Fruit fly (Drosophila melanogaster) whole organism, embryonic: ENCODE results near the gene orb.

Experiments used
- BEAF-32 ChIP-seq: fragments of 200-800 bp; sonication (Bioruptor generic); optimal IDR thresholded peaks from 3 replicates; lab custom pipeline; 2017; ENCODE audit warnings: missing biosample characterization, missing genetic modification characterization, mild to moderate bottlenecking, moderate library complexity, missing genetic modification reagents
- CG11093 ChIP-seq: fragments of 200-800 bp; sonication (Bioruptor generic); IDR thresholded peaks from 3 replicates; pipeline ENCODE4 v1.3.6; 2022; ENCODE audit warnings: missing biosample characterization, missing genetic modification characterization
- CG17361 ChIP-seq: fragments of 200-800 bp; sonication (Bioruptor generic); IDR thresholded peaks from 3 replicates; pipeline ENCODE4 v1.3.6; 2022; ENCODE audit warnings: missing biosample characterization, missing genetic modification characterization
- CG1792 ChIP-seq: fragments of 200-800 bp; sonication (Bioruptor generic); optimal IDR thresholded peaks from 2 replicates; lab custom pipeline; 2016; ENCODE audit warnings: missing biosample characterization, missing genetic modification characterization
- CG32767 ChIP-seq: fragments of 200-800 bp; sonication (Bioruptor generic); IDR thresholded peaks from 2 replicates; pipeline ENCODE4 v1.3.6; 2022; ENCODE audit warnings: missing biosample characterization, missing genetic modification characterization
- CG3407 ChIP-seq: fragments of 200-800 bp; sonication (Bioruptor generic); optimal IDR thresholded peaks from 2 replicates; lab custom pipeline; 2018; ENCODE audit warnings: missing biosample characterization, mild to moderate bottlenecking, missing genetic modification characterization
- CG4360 ChIP-seq: fragments of 200-800 bp; sonication (Bioruptor generic); IDR thresholded peaks from 2 replicates; pipeline ENCODE4 v1.3.6; 2022; ENCODE audit warnings: missing biosample characterization, missing genetic modification characterization
- CG6654 ChIP-seq: fragments of 200-800 bp; sonication (Bioruptor generic); optimal IDR thresholded peaks from 2 replicates; lab custom pipeline; 2017; ENCODE audit warnings: missing biosample characterization, mild to moderate bottlenecking, missing genetic modification characterization
- CG6689 ChIP-seq: fragments of 200-800 bp; sonication (Bioruptor generic); IDR thresholded peaks from 2 replicates; pipeline ENCODE4 v1.3.6; 2022; ENCODE audit warnings: missing biosample characterization, missing genetic modification characterization
- CG8359 ChIP-seq: fragments of 200-800 bp; sonication (Bioruptor generic); optimal IDR thresholded peaks from 2 replicates; lab custom pipeline; 2017; ENCODE audit warnings: missing biosample characterization, mild to moderate bottlenecking, missing genetic modification characterization, borderline replicate concordance
- CG8388 ChIP-seq: fragments of 200-800 bp; sonication (Bioruptor generic); optimal IDR thresholded peaks from 2 replicates; lab custom pipeline; 2019; ENCODE audit warnings: missing biosample characterization, mild to moderate bottlenecking, missing genetic modification characterization, moderate library complexity
- CG9437 ChIP-seq: fragments of 200-800 bp; sonication (Bioruptor generic); optimal IDR thresholded peaks from 2 replicates; lab custom pipeline; 2018; ENCODE audit warnings: missing biosample characterization, mild to moderate bottlenecking, missing genetic modification characterization
- CHES-1-like ChIP-seq: fragments of 200-800 bp; sonication (Bioruptor generic); optimal IDR thresholded peaks from 2 replicates; lab custom pipeline; 2016; ENCODE audit warnings: missing biosample characterization, missing genetic modification characterization
- Camta ChIP-seq: fragments of 200-800 bp; sonication (Bioruptor generic); optimal IDR thresholded peaks from 2 replicates; lab custom pipeline; 2016; ENCODE audit warnings: missing biosample characterization, missing genetic modification characterization
- D19A ChIP-seq: fragments of 200-800 bp; optimal IDR thresholded peaks from 3 replicates; lab custom pipeline; 2019; ENCODE audit warnings: missing biosample characterization, mild to moderate bottlenecking, missing genetic modification characterization, moderate library complexity
- Dbx ChIP-seq: fragments of 200-800 bp; sonication (Bioruptor generic); IDR thresholded peaks from 3 replicates; pipeline ENCODE4 v1.3.6; 2022; ENCODE audit warnings: missing biosample characterization, missing genetic modification characterization
- Drgx ChIP-seq: fragments of 200-800 bp; sonication (Bioruptor generic); IDR thresholded peaks from 2 replicates; pipeline ENCODE4 v1.3.6; 2022; ENCODE audit warnings: missing biosample characterization, missing genetic modification characterization
- HHEX ChIP-seq: fragments of 200-800 bp; sonication (Bioruptor generic); optimal IDR thresholded peaks from 3 replicates; lab custom pipeline; 2017; ENCODE audit warnings: missing biosample characterization, mild to moderate bottlenecking, missing genetic modification characterization, missing genetic modification reagents
- Myb ChIP-seq: fragments of 200-800 bp; sonication (Bioruptor generic); optimal IDR thresholded peaks from 2 replicates; lab custom pipeline; 2016; ENCODE audit warnings: missing biosample characterization, missing genetic modification characterization
- NK7.1 ChIP-seq: fragments of 200-800 bp; sonication (Bioruptor generic); optimal IDR thresholded peaks from 3 replicates; lab custom pipeline; 2016; ENCODE audit warnings: missing biosample characterization, missing genetic modification characterization
- Nf-YA ChIP-seq: fragments of 200-800 bp; sonication (Bioruptor generic); IDR thresholded peaks from 2 replicates; pipeline ENCODE4 v1.3.6; 2022; ENCODE audit warnings: missing biosample characterization, missing genetic modification characterization
- Opbp ChIP-seq: fragments of 200-800 bp; sonication (Bioruptor generic); IDR thresholded peaks from 3 replicates; pipeline ENCODE4 v1.3.6; 2022; ENCODE audit warnings: missing biosample characterization, missing genetic modification characterization; ENCODE audit not compliant: partially characterized antibody
- Scr ChIP-seq: fragments of 200-800 bp; sonication (Bioruptor generic); IDR thresholded peaks from 2 replicates; pipeline ENCODE4 v1.3.6; 2022; ENCODE audit warnings: missing biosample characterization, missing genetic modification characterization; ENCODE audit not compliant: partially characterized antibody
- az2 ChIP-seq: fragments of 200-800 bp; sonication (Bioruptor generic); optimal IDR thresholded peaks from 3 replicates; lab custom pipeline; 2016; ENCODE audit warnings: missing biosample characterization, missing genetic modification characterization
- bbx ChIP-seq: fragments of 200-800 bp; sonication (Bioruptor generic); IDR thresholded peaks from 2 replicates; pipeline ENCODE4 v1.3.6; 2022; ENCODE audit warnings: missing biosample characterization, missing genetic modification characterization; ENCODE audit not compliant: partially characterized antibody
- br ChIP-seq: fragments of >200 bp; optimal IDR thresholded peaks from 2 replicates; lab custom pipeline; 2017
- bsh ChIP-seq, 2 experiments: fragments of 200-800 bp; sonication (Bioruptor generic); optimal IDR thresholded peaks; 2 replicates each; lab custom pipeline; 2017 to 2018; ENCODE audit warnings: mild to moderate bottlenecking in 2 of 2, missing biosample characterization in 2 of 2, missing genetic modification characterization in 2 of 2, moderate library complexity in 1 of 2
- chif ChIP-seq, 2 experiments: fragments of 200-800 bp; sonication (Bioruptor generic); optimal IDR thresholded peaks; 3 replicates each; lab custom pipeline; 2016; ENCODE audit warnings: missing biosample characterization in 2 of 2, missing genetic modification characterization in 2 of 2
- cwo ChIP-seq: fragments of 200-800 bp; sonication (Bioruptor generic); optimal IDR thresholded peaks from 3 replicates; lab custom pipeline; 2017; ENCODE audit warnings: missing biosample characterization, missing genetic modification characterization, mild to moderate bottlenecking, moderate library complexity, missing genetic modification reagents
- dm ChIP-seq: fragments of 200-800 bp; sonication (Bioruptor generic); optimal IDR thresholded peaks from 3 replicates; lab custom pipeline; 2016; ENCODE audit warnings: missing biosample characterization, missing genetic modification characterization
- dmrt99B ChIP-seq: fragments of 200-800 bp; sonication (Bioruptor generic); optimal IDR thresholded peaks from 2 replicates; lab custom pipeline; 2018; ENCODE audit warnings: missing biosample characterization, mild to moderate bottlenecking, missing genetic modification characterization, moderate library complexity
- fru ChIP-seq: fragments of >200 bp; optimal IDR thresholded peaks from 2 replicates; lab custom pipeline; 2017
- gsb ChIP-seq: fragments of 200-800 bp; sonication (Bioruptor generic); IDR thresholded peaks from 2 replicates; pipeline ENCODE4 v1.3.6; 2022; ENCODE audit warnings: missing biosample characterization, missing genetic modification characterization
- jing ChIP-seq: fragments of 200-800 bp; sonication (Bioruptor generic); optimal IDR thresholded peaks from 2 replicates; lab custom pipeline; 2018; ENCODE audit warnings: missing biosample characterization, mild to moderate bottlenecking, missing genetic modification characterization
- knrl ChIP-seq: fragments of 200-800 bp; sonication (Bioruptor generic); IDR thresholded peaks from 3 replicates; pipeline ENCODE4 v1.3.6; 2022; ENCODE audit warnings: missing biosample characterization, missing genetic modification characterization; ENCODE audit not compliant: partially characterized antibody
- lilli ChIP-seq: fragments of 200-800 bp; sonication (Bioruptor generic); optimal IDR thresholded peaks from 3 replicates; lab custom pipeline; 2016; ENCODE audit warnings: missing biosample characterization, missing genetic modification characterization
- lola ChIP-seq, 3 experiments: fragments of >200 bp in 2 of 3; fragments of 200-800 bp in 1 of 3; sonication (Bioruptor generic) in 1 of 3; optimal IDR thresholded peaks; 2 replicates each; lab custom pipeline; 2017 to 2019; ENCODE audit warnings: missing biosample characterization in 3 of 3, missing genetic modification characterization in 3 of 3, mild to moderate bottlenecking in 1 of 3, moderate library complexity in 1 of 3
- nerfin-1 ChIP-seq: fragments of 200-800 bp; sonication (Bioruptor generic); optimal IDR thresholded peaks from 3 replicates; lab custom pipeline; 2019; ENCODE audit warnings: missing biosample characterization, mild to moderate bottlenecking, missing genetic modification characterization, moderate library complexity
- phol ChIP-seq: fragments of 200-800 bp; sonication (Bioruptor generic); optimal IDR thresholded peaks from 3 replicates; lab custom pipeline; 2018; ENCODE audit warnings: missing biosample characterization, mild to moderate bottlenecking, missing genetic modification characterization, moderate library complexity
- pita ChIP-seq: fragments of 200-800 bp; sonication (Bioruptor generic); optimal IDR thresholded peaks from 2 replicates; lab custom pipeline; 2017; ENCODE audit warnings: missing biosample characterization, mild to moderate bottlenecking, missing genetic modification characterization
- pum ChIP-seq: fragments of 200-800 bp; sonication (Bioruptor generic); optimal IDR thresholded peaks from 2 replicates; lab custom pipeline; 2016; ENCODE audit warnings: missing biosample characterization, missing genetic modification characterization
- repo ChIP-seq: fragments of 200-800 bp; sonication (Bioruptor generic); optimal IDR thresholded peaks from 2 replicates; lab custom pipeline; 2016; ENCODE audit warnings: missing biosample characterization, missing genetic modification characterization
- sc ChIP-seq, 3 experiments: fragments of >200 bp in 2 of 3; fragments of 200-800 bp in 1 of 3; sonication (Bioruptor generic) in 1 of 3; optimal IDR thresholded peaks; 2 replicates in 2 of 3; 3 replicates in 1 of 3; lab custom pipeline; 2017; ENCODE audit warnings: mild to moderate bottlenecking in 1 of 3, missing biosample characterization in 1 of 3, missing genetic modification characterization in 1 of 3, missing genetic modification reagents in 1 of 3
- sr ChIP-seq: fragments of 200-800 bp; sonication (Bioruptor generic); IDR thresholded peaks from 3 replicates; pipeline ENCODE4 v1.3.6; 2022; ENCODE audit warnings: missing biosample characterization, missing genetic modification characterization
- tgo ChIP-seq: fragments of 200-800 bp; sonication (Bioruptor generic); IDR thresholded peaks from 3 replicates; pipeline ENCODE4 v1.3.6; 2022; ENCODE audit warnings: missing biosample characterization, missing genetic modification characterization
- tio ChIP-seq: fragments of 200-800 bp; sonication (Bioruptor generic); optimal IDR thresholded peaks from 2 replicates; lab custom pipeline; 2017; ENCODE audit warnings: missing biosample characterization, missing genetic modification characterization, inconsistent platforms
- unc-4 ChIP-seq: fragments of 200-800 bp; sonication (Bioruptor generic); IDR thresholded peaks from 2 replicates; pipeline ENCODE4 v1.3.6; 2022; ENCODE audit warnings: missing biosample characterization, missing genetic modification characterization; ENCODE audit not compliant: partially characterized antibody
- vvl ChIP-seq: fragments of 200-800 bp; sonication (Bioruptor generic); IDR thresholded peaks from 2 replicates; pipeline ENCODE4 v1.3.6; 2022; ENCODE audit warnings: missing biosample characterization, missing genetic modification characterization

The orb gene

DNA sequence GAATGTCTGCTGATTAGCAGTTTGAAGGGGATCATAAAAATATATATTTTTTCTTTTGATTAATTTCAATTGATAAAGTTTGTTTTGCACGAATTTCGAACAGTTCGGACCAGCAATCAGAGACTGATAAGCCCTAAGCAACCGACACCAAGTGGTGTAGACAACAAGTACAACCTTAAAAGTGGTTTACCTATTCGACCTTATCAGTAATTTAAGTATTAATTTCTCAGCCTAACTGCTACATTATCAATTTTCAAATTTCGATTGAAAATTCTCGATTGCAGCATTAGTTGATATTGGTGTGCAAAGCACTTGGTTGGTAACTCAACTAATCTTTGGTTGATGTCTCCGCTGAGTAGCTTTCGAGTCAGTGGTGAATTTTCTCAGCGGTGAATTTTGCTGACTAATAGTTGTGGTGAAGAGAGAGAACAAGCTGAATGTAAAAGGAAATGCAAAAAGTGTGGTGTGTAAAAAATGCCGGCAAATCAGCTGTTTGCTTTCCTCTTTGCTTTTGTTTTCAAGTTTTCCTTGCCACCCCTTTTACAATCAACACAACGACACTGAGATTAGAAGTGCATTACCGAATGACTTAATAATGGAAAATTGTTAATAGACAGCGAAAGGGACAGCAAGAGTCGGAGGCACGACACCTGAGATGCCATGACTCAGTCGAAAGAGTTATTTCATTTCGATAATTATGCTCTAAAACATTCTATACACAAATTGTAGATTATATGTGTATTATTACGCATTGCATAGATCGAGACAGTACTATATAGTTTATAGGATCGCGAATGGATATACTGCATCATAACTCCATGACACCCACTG is 65.8 kb downstream of the orb start (continued):
- no peak for TF ChIP-seq CG1792 (GFP tag; lab: Kevin White, UChicago)
- TF ChIP-seq gsb, result no peak
- TF ChIP-seq dm (GFP tag; lab: Kevin White, UChicago), result no peak
- no peak for TF ChIP-seq CG17361
- TF ChIP-seq lilli (GFP tag; lab: Kevin White, UChicago), result peak; percentile 7
- no peak for TF ChIP-seq CG6689
- peak; percentile 40; the same call in 1 of the 3 replicates for TF ChIP-seq Dbx (GFP tag; lab: Robert Waterston, UW)
- peak; percentile 54; the same call in 1 of the 2 replicates for TF ChIP-seq unc-4 (GFP tag; lab: Robert Waterston, UW)
- TF ChIP-seq nerfin-1, result peak; percentile 37
- no peak for TF ChIP-seq D19A (tag; lab: Kevin White, UChicago)
- TF ChIP-seq phol (tag; lab: Kevin White, UChicago), result no peak
- TF ChIP-seq chif (GFP tag; optimal IDR thresholded peaks at IDR 0.05; lab: Kevin White, UChicago), result no peak
- TF ChIP-seq fru (lab: Kevin White, UChicago), result no peak
- no peak for TF ChIP-seq az2
- TF ChIP-seq CG4360 (GFP tag; lab: Robert Waterston, UW), result no peak
- TF ChIP-seq CG8388 (GFP tag; lab: Kevin White, UChicago), result no peak
- no peak for TF ChIP-seq CG11093 (GFP tag; lab: Robert Waterston, UW)
- no peak for TF ChIP-seq tio
- TF ChIP-seq CG8359 (GFP tag; lab: Kevin White, UChicago), result no peak
- peak; percentile 48 for TF ChIP-seq bbx (GFP tag; lab: Robert Waterston, UW)
- TF ChIP-seq tgo (GFP tag; lab: Robert Waterston, UW), result no peak
- TF ChIP-seq vvl, result peak; percentile 24; the same call in 1 of the 2 replicates
- no peak for TF ChIP-seq pum (GFP tag; lab: Kevin White, UChicago)
- TF ChIP-seq lola (GFP tag; optimal IDR thresholded peaks at IDR 0.05; lab: Kevin White, UChicago), result no peak
- no peak for TF ChIP-seq sr (GFP tag; lab: Robert Waterston, UW)
- peak; percentile 30; the same call in 1 of the 3 replicates for TF ChIP-seq Opbp (GFP tag; lab: Robert Waterston, UW)
- no peak for TF ChIP-seq CG32767 (GFP tag; lab: Robert Waterston, UW)
- peak; percentile 92 for TF ChIP-seq pita
- peak in 1 of 2 experiments; percentile 6 for TF ChIP-seq bsh (GFP tag; optimal IDR thresholded peaks at IDR 0.05; lab: Kevin White, UChicago)
- no peak for TF ChIP-seq Camta (GFP tag; lab: Kevin White, UChicago)
- no peak for TF ChIP-seq Drgx (GFP tag; lab: Robert Waterston, UW)
- TF ChIP-seq Scr (GFP tag; lab: Robert Waterston, UW), result 0 out of 2 replicates have a peak, but pooled peaks have one; percentile 26
- TF ChIP-seq CG9437 (GFP tag; lab: Kevin White, UChicago), result no peak
- no peak for TF ChIP-seq jing (GFP tag; lab: Kevin White, UChicago)
- TF ChIP-seq HHEX (GFP tag; lab: Kevin White, UChicago), result no peak
- no peak for TF ChIP-seq sc (optimal IDR thresholded peaks at IDR 0.05; lab: Kevin White, UChicago)
- TF ChIP-seq sc (GFP tag; optimal IDR thresholded peaks at IDR 0.05; lab: Kevin White, UChicago), result no peak
- no peak for TF ChIP-seq Nf-YA (GFP tag; lab: Robert Waterston, UW)
- TF ChIP-seq repo (GFP tag; lab: Kevin White, UChicago), result no peak
- no peak for TF ChIP-seq CHES-1-like (GFP tag; lab: Kevin White, UChicago)
- TF ChIP-seq BEAF-32 (GFP tag; lab: Kevin White, UChicago), result peak; percentile 35
- no peak for TF ChIP-seq dmrt99B
- TF ChIP-seq cwo (GFP tag; lab: Kevin White, UChicago), result peak; percentile 72
- TF ChIP-seq knrl, result no peak
- peak; percentile 91 for TF ChIP-seq Myb
- no peak for TF ChIP-seq CG3407 (GFP tag; lab: Kevin White, UChicago)
- TF ChIP-seq CG6654 (GFP tag; lab: Kevin White, UChicago), result no peak
- no peak for TF ChIP-seq br (lab: Kevin White, UChicago)
- TF ChIP-seq NK7.1 (GFP tag; lab: Kevin White, UChicago), result no peak
